Fruit fly (Drosophila melanogaster) whole organism, embryonic: ENCODE results near the gene Ipo9.
A peak's percentile ranks its signal among the peaks of the same experiment; 100 is the strongest.

Experiments
- Asciz ChIP-seq: fragments of 200-800 bp; sonication (Bioruptor generic); optimal IDR thresholded peaks from 2 replicates; lab custom pipeline; 2017; ENCODE audit warnings: missing biosample characterization, mild to moderate bottlenecking, missing genetic modification characterization, missing genetic modification reagents
- CG12744 ChIP-seq: fragments of 200-800 bp; sonication (Bioruptor generic); optimal IDR thresholded peaks from 2 replicates; lab custom pipeline; 2016; ENCODE audit warnings: missing biosample characterization, missing genetic modification characterization
- CG13287 ChIP-seq: fragments of 200-800 bp; sonication (Bioruptor generic); IDR thresholded peaks from 2 replicates; pipeline ENCODE4 v1.3.6; 2022; ENCODE audit warnings: missing biosample characterization, missing genetic modification characterization; ENCODE audit not compliant: partially characterized antibody
- CG13894 ChIP-seq: fragments of 200-800 bp; sonication (Bioruptor generic); optimal IDR thresholded peaks from 3 replicates; lab custom pipeline; 2018; ENCODE audit warnings: missing biosample characterization, mild to moderate bottlenecking, missing genetic modification characterization, moderate library complexity
- CG17359 ChIP-seq: fragments of 200-800 bp; sonication (Bioruptor generic); optimal IDR thresholded peaks from 3 replicates; lab custom pipeline; 2018; ENCODE audit warnings: missing biosample characterization, mild to moderate bottlenecking, missing genetic modification characterization, moderate library complexity
- CG17568 ChIP-seq: fragments of 200-800 bp; sonication (Bioruptor generic); optimal IDR thresholded peaks from 2 replicates; lab custom pipeline; 2018; ENCODE audit warnings: missing biosample characterization, mild to moderate bottlenecking, missing genetic modification characterization, moderate library complexity
- CG18011 ChIP-seq: fragments of 200-800 bp; sonication (Bioruptor generic); optimal IDR thresholded peaks from 2 replicates; lab custom pipeline; 2017; ENCODE audit warnings: missing biosample characterization, missing genetic modification characterization, mild to moderate bottlenecking, moderate library complexity, missing genotype
- CG30020 ChIP-seq: fragments of 200-800 bp; optimal IDR thresholded peaks from 2 replicates; lab custom pipeline; 2019; ENCODE audit warnings: missing biosample characterization, mild to moderate bottlenecking, missing genetic modification characterization, moderate library complexity
- CG3065 ChIP-seq: fragments of 200-800 bp; sonication (Bioruptor generic); optimal IDR thresholded peaks from 2 replicates; lab custom pipeline; 2016; ENCODE audit warnings: missing biosample characterization, missing genetic modification characterization
- CG31388 ChIP-seq: fragments of 200-800 bp; sonication (Bioruptor generic); optimal IDR thresholded peaks from 2 replicates; lab custom pipeline; 2016; ENCODE audit warnings: missing biosample characterization, missing genetic modification characterization
- CG32772 ChIP-seq: fragments of 200-800 bp; sonication (Bioruptor generic); IDR thresholded peaks from 2 replicates; pipeline ENCODE4 v1.3.6; 2022; ENCODE audit warnings: missing biosample characterization, missing genetic modification characterization
- CG4730 ChIP-seq: fragments of 200-800 bp; sonication (Bioruptor generic); IDR thresholded peaks from 2 replicates; pipeline ENCODE4 v1.3.6; 2022; ENCODE audit warnings: missing biosample characterization, missing genetic modification characterization
- CG5953 ChIP-seq: fragments of 200-800 bp; sonication (Bioruptor generic); IDR thresholded peaks from 2 replicates; pipeline ENCODE4 v1.3.6; 2022; ENCODE audit warnings: missing biosample characterization, missing genetic modification characterization
- CG7839 ChIP-seq: fragments of 200-800 bp; sonication (Bioruptor generic); optimal IDR thresholded peaks from 3 replicates; lab custom pipeline; 2018; ENCODE audit warnings: missing biosample characterization, mild to moderate bottlenecking, missing genetic modification characterization, moderate library complexity
- CG8765 ChIP-seq: fragments of 200-800 bp; sonication (Bioruptor generic); IDR thresholded peaks from 2 replicates; pipeline ENCODE4 v1.3.6; 2022; ENCODE audit warnings: missing biosample characterization, missing genetic modification characterization
- CG9609 ChIP-seq: fragments of 200-800 bp; sonication (Bioruptor generic); optimal IDR thresholded peaks from 3 replicates; lab custom pipeline; 2016; ENCODE audit warnings: missing biosample characterization, missing genetic modification characterization
- CG9817 ChIP-seq: fragments of 200-800 bp; sonication (Bioruptor generic); optimal IDR thresholded peaks from 2 replicates; lab custom pipeline; 2018; ENCODE audit warnings: missing biosample characterization, mild to moderate bottlenecking, missing genetic modification characterization, moderate library complexity
- Deaf1 ChIP-seq: fragments of 200-800 bp; optimal IDR thresholded peaks from 3 replicates; lab custom pipeline; 2019; ENCODE audit warnings: missing biosample characterization, mild to moderate bottlenecking, missing genetic modification characterization, moderate library complexity
- Dip3 ChIP-seq: fragments of 200-800 bp; sonication (Bioruptor generic); optimal IDR thresholded peaks from 3 replicates; lab custom pipeline; 2016; ENCODE audit warnings: missing biosample characterization, missing genetic modification characterization
- E2f2 ChIP-seq: fragments of 200-800 bp; sonication (Bioruptor generic); IDR thresholded peaks from 2 replicates; pipeline ENCODE4 v1.3.6; 2022; ENCODE audit warnings: missing biosample characterization, missing genetic modification characterization
- ERR ChIP-seq: fragments of 200-800 bp; sonication (Bioruptor generic); optimal IDR thresholded peaks from 2 replicates; lab custom pipeline; 2016; ENCODE audit warnings: missing biosample characterization, missing genetic modification characterization
- Fer2 ChIP-seq: fragments of 200-800 bp; sonication (Bioruptor generic); optimal IDR thresholded peaks from 2 replicates; lab custom pipeline; 2018; ENCODE audit warnings: missing biosample characterization, mild to moderate bottlenecking, missing genetic modification characterization, moderate library complexity
- H15 ChIP-seq: fragments of 200-800 bp; sonication (Bioruptor generic); IDR thresholded peaks from 3 replicates; pipeline ENCODE4 v1.3.6; 2022; ENCODE audit warnings: missing biosample characterization, missing genetic modification characterization
- H2.0 ChIP-seq: fragments of 200-800 bp; sonication (Bioruptor generic); IDR thresholded peaks from 2 replicates; pipeline ENCODE4 v1.3.6; 2022; ENCODE audit warnings: missing biosample characterization, missing genetic modification characterization
- Hey ChIP-seq: fragments of 200-800 bp; sonication (Bioruptor generic); optimal IDR thresholded peaks from 3 replicates; lab custom pipeline; 2018; ENCODE audit warnings: missing biosample characterization, mild to moderate bottlenecking, missing genetic modification characterization
- Hr3 ChIP-seq: fragments of 200-800 bp; sonication (Bioruptor generic); optimal IDR thresholded peaks from 3 replicates; lab custom pipeline; 2016; ENCODE audit warnings: missing biosample characterization, missing genetic modification characterization
- NC2β ChIP-seq: fragments of 200-800 bp; sonication (Bioruptor generic); optimal IDR thresholded peaks from 2 replicates; lab custom pipeline; 2016; ENCODE audit warnings: missing biosample characterization, missing genetic modification characterization
- NFAT ChIP-seq: fragments of 200-800 bp; sonication (Bioruptor generic); IDR thresholded peaks from 2 replicates; pipeline ENCODE4 v1.3.6; 2022; ENCODE audit warnings: missing biosample characterization, missing genetic modification characterization
- Nf-YB ChIP-seq: fragments of 200-800 bp; sonication (Bioruptor generic); optimal IDR thresholded peaks from 3 replicates; lab custom pipeline; 2019; ENCODE audit warnings: missing biosample characterization, mild to moderate bottlenecking, missing genetic modification characterization, moderate library complexity
- Optix ChIP-seq: fragments of 200-800 bp; sonication (Bioruptor generic); IDR thresholded peaks from 3 replicates; pipeline ENCODE4 v1.3.6; 2022; ENCODE audit warnings: missing biosample characterization, missing genetic modification characterization
- Rx ChIP-seq: fragments of 200-800 bp; sonication (Bioruptor generic); IDR thresholded peaks from 2 replicates; pipeline ENCODE4 v1.3.6; 2022; ENCODE audit warnings: missing biosample characterization, missing genetic modification characterization
- Sox100B ChIP-seq: fragments of 200-800 bp; sonication (Bioruptor generic); optimal IDR thresholded peaks from 3 replicates; lab custom pipeline; 2018; ENCODE audit warnings: missing biosample characterization, mild to moderate bottlenecking, missing genetic modification characterization
- aop ChIP-seq: fragments of 200-800 bp; sonication (Bioruptor generic); IDR thresholded peaks from 2 replicates; pipeline ENCODE4 v1.3.6; 2022; ENCODE audit warnings: missing biosample characterization, missing genetic modification characterization
- bab2 ChIP-seq: fragments of 200-800 bp; sonication (Bioruptor generic); optimal IDR thresholded peaks from 2 replicates; lab custom pipeline; 2016; ENCODE audit warnings: missing biosample characterization, missing genetic modification characterization
- btn ChIP-seq: fragments of 200-800 bp; sonication (Bioruptor generic); optimal IDR thresholded peaks from 2 replicates; lab custom pipeline; 2016; ENCODE audit warnings: missing biosample characterization, missing genetic modification characterization
- chm ChIP-seq: fragments of 200-800 bp; sonication (Bioruptor generic); IDR thresholded peaks from 2 replicates; pipeline ENCODE4 v1.3.6; 2022; ENCODE audit warnings: missing biosample characterization, missing genetic modification characterization
- crol ChIP-seq: fragments of 200-800 bp; sonication (Bioruptor generic); IDR thresholded peaks from 2 replicates; pipeline ENCODE4 v1.3.6; 2022; ENCODE audit warnings: missing biosample characterization, missing genetic modification characterization
- danr ChIP-seq: fragments of 200-800 bp; sonication (Bioruptor generic); IDR thresholded peaks from 2 replicates; pipeline ENCODE4 v1.3.6; 2022; ENCODE audit warnings: missing biosample characterization, missing genetic modification characterization
- dati ChIP-seq: fragments of 200-800 bp; sonication (Bioruptor generic); IDR thresholded peaks from 2 replicates; pipeline ENCODE4 v1.3.6; 2022; ENCODE audit warnings: missing biosample characterization, missing genetic modification characterization
- dysf ChIP-seq: fragments of 200-800 bp; sonication (Bioruptor generic); IDR thresholded peaks from 3 replicates; pipeline ENCODE4 v1.3.6; 2022; ENCODE audit warnings: missing biosample characterization, missing genetic modification characterization
- hkb ChIP-seq, 2 experiments: fragments of 200-800 bp in 1 of 2; fragments of >200 bp in 1 of 2; sonication (Bioruptor generic) in 1 of 2; IDR thresholded peaks in 1 of 2; optimal IDR thresholded peaks in 1 of 2; 2 replicates each; pipeline versions ENCODE4 v1.3.6 to Lab custom; 2017 to 2022; ENCODE audit warnings: missing biosample characterization in 1 of 2, missing genetic modification characterization in 1 of 2
- lab ChIP-seq: fragments of 200-800 bp; sonication (Bioruptor generic); optimal IDR thresholded peaks from 3 replicates; lab custom pipeline; 2017; ENCODE audit warnings: missing biosample characterization, missing genetic modification characterization, mild to moderate bottlenecking, moderate library complexity, missing genetic modification reagents
- lov ChIP-seq, 2 experiments: fragments of 200-800 bp in 1 of 2; fragments of >200 bp in 1 of 2; sonication (Bioruptor generic) in 1 of 2; IDR thresholded peaks in 1 of 2; optimal IDR thresholded peaks in 1 of 2; 2 replicates in 1 of 2; 3 replicates in 1 of 2; pipeline versions ENCODE4 v1.3.6 to Lab custom; 2017 to 2022; ENCODE audit warnings: missing biosample characterization in 1 of 2, missing genetic modification characterization in 1 of 2
- maf-S ChIP-seq: fragments of 200-800 bp; sonication (Bioruptor generic); optimal IDR thresholded peaks from 2 replicates; lab custom pipeline; 2016; ENCODE audit warnings: missing biosample characterization, missing genetic modification characterization
- pan ChIP-seq, 4 experiments: fragments of >200 bp in 3 of 4; fragments of 200-800 bp in 1 of 4; sonication (Bioruptor generic) in 1 of 4; optimal IDR thresholded peaks in 3 of 4; IDR thresholded peaks in 1 of 4; 2 replicates each; pipeline versions ENCODE4 v1.3.6 to Lab custom; 2017 to 2022; ENCODE audit warnings: missing biosample characterization in 2 of 4, missing genetic modification characterization in 2 of 4, mixed read lengths in 1 of 4
- scrt ChIP-seq: fragments of 200-800 bp; sonication (Bioruptor generic); optimal IDR thresholded peaks from 2 replicates; lab custom pipeline; 2018; ENCODE audit warnings: missing biosample characterization, mild to moderate bottlenecking, missing genetic modification characterization, moderate library complexity
- ttk ChIP-seq: fragments of 200-800 bp; sonication (Bioruptor generic); IDR thresholded peaks from 2 replicates; pipeline ENCODE4 v2.1.2; 2022; ENCODE audit warnings: missing biosample characterization, missing genetic modification characterization
- vfl ChIP-seq: fragments of 200-800 bp; sonication (Bioruptor generic); optimal IDR thresholded peaks from 2 replicates; lab custom pipeline; 2016; ENCODE audit warnings: missing biosample characterization, missing genetic modification characterization
- wdn ChIP-seq: fragments of 200-800 bp; sonication (Bioruptor generic); IDR thresholded peaks from 2 replicates; pipeline ENCODE4 v1.3.6; 2022; ENCODE audit warnings: missing biosample characterization, missing genetic modification characterization

Ipo9 gene

DNA sequence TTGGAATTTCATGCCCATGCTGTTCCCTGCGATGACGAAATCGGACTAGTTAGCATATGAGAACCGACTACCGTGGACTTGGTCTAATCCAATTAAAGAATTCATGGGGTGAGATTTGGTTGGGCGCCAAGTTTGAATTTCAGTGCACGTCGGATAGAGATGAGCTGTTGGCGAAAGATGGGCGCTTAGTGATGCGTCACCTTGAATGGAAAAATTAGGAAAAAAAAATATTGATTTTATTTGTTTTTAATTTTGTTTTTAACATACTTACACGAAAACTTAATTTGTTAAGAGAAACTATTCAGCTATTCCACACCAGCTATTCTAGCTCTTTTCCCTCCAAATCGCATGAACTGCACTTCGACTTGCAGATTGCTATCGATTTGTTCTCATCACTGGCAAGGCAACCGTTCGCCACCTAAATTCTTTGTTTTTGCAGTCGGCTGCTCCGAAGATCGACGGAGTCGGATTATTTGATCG is 9.4 kb downstream of the Ipo9 start, which contains the start of the genes ninaG and Sptz (continued):
- peak; percentile 76 for TF ChIP-seq btn (GFP tag; lab: Kevin White, UChicago)
- TF ChIP-seq Deaf1 (tag; lab: Kevin White, UChicago), result peak; percentile 82
- peak; percentile 95 for TF ChIP-seq ttk (GFP tag; lab: Robert Waterston, UW)
- TF ChIP-seq CG30020 (tag; lab: Kevin White, UChicago), result peak; percentile 75
- peak; percentile 93 for TF ChIP-seq E2f2 (GFP tag; lab: Robert Waterston, UW)
- peak; percentile 80 for TF ChIP-seq Asciz (GFP tag; lab: Kevin White, UChicago)
- peak; percentile 93 for TF ChIP-seq CG8765 (GFP tag; lab: Robert Waterston, UW)
- peak; percentile 89 for TF ChIP-seq CG31388 (GFP tag; lab: Kevin White, UChicago)
- peak; percentile 93 for TF ChIP-seq CG9817 (tag; lab: Kevin White, UChicago)
- TF ChIP-seq dysf (GFP tag; lab: Robert Waterston, UW), result peak; percentile 97
- TF ChIP-seq lov (optimal IDR thresholded peaks at IDR 0.05; lab: Kevin White, UChicago), result no peak
- peak; percentile 92 for TF ChIP-seq lov (GFP tag; IDR thresholded peaks at IDR 0.05; lab: Robert Waterston, UW)
- TF ChIP-seq CG3065 (GFP tag; lab: Kevin White, UChicago), result peak; percentile 91
- peak; percentile 84 for TF ChIP-seq Fer2
- TF ChIP-seq Rx (GFP tag; lab: Robert Waterston, UW), result peak; percentile 95
- TF ChIP-seq danr (GFP tag; lab: Robert Waterston, UW), result peak; percentile 88
- peak; percentile 95 for TF ChIP-seq CG9609 (GFP tag; lab: Kevin White, UChicago)
- TF ChIP-seq Dip3, result peak; percentile 96
- no peak for TF ChIP-seq scrt (GFP tag; lab: Kevin White, UChicago)
- TF ChIP-seq Hr3 (GFP tag; lab: Kevin White, UChicago), result peak; percentile 95
- TF ChIP-seq CG18011, result peak; percentile 78
- peak; percentile 96 for TF ChIP-seq CG32772 (GFP tag; lab: Robert Waterston, UW)
- TF ChIP-seq vfl (GFP tag; lab: Kevin White, UChicago), result peak; percentile 95
- TF ChIP-seq pan (optimal IDR thresholded peaks at IDR 0.05; lab: Kevin White, UChicago), result no peak
- TF ChIP-seq pan (GFP tag; optimal IDR thresholded peaks at IDR 0.05 in 1 of 2, IDR thresholded peaks at IDR 0.05 in 1 of 2), result peak in 1 of 2 experiments; percentile 95
- TF ChIP-seq H2.0 (GFP tag; lab: Robert Waterston, UW), result peak; percentile 95
- TF ChIP-seq CG4730, result peak; percentile 95
- TF ChIP-seq dati, result peak; percentile 71
- peak; percentile 96 for TF ChIP-seq bab2 (GFP tag; lab: Kevin White, UChicago)
- peak; percentile 94 for TF ChIP-seq lab (GFP tag; lab: Kevin White, UChicago)
- TF ChIP-seq Nf-YB (GFP tag; lab: Kevin White, UChicago), result peak; percentile 65
- peak; percentile 50; the same call in 1 of the 2 replicates for TF ChIP-seq crol
- TF ChIP-seq chm, result peak; percentile 80
- TF ChIP-seq CG7839 (tag; lab: Kevin White, UChicago), result peak; percentile 92
- TF ChIP-seq wdn (GFP tag; lab: Robert Waterston, UW), result peak; percentile 83
- TF ChIP-seq Sox100B, result no peak
- TF ChIP-seq CG17359 (tag; lab: Kevin White, UChicago), result peak; percentile 92
- TF ChIP-seq hkb (optimal IDR thresholded peaks at IDR 0.05; lab: Kevin White, UChicago), result peak; percentile 51
- TF ChIP-seq hkb (GFP tag; IDR thresholded peaks at IDR 0.05; lab: Robert Waterston, UW), result peak; percentile 94
- peak; percentile 80 for TF ChIP-seq Hey (tag; lab: Kevin White, UChicago)
- peak; percentile 87 for TF ChIP-seq CG5953 (GFP tag; lab: Robert Waterston, UW)
- TF ChIP-seq CG13894 (tag; lab: Kevin White, UChicago), result no peak
- TF ChIP-seq H15 (GFP tag; lab: Robert Waterston, UW), result peak; percentile 95
- peak; percentile 96 for TF ChIP-seq Optix (GFP tag; lab: Robert Waterston, UW)
- peak; percentile 64 for TF ChIP-seq CG13287 (GFP tag; lab: Robert Waterston, UW)
- TF ChIP-seq NC2β (GFP tag; lab: Kevin White, UChicago), result peak; percentile 89
- TF ChIP-seq CG12744 (GFP tag; lab: Kevin White, UChicago), result peak; percentile 92
- peak; percentile 88 for TF ChIP-seq NFAT (GFP tag; lab: Robert Waterston, UW)
- TF ChIP-seq aop (GFP tag; lab: Robert Waterston, UW), result peak; percentile 78; the same call in 1 of the 2 replicates
- TF ChIP-seq ERR, result peak; percentile 89
- TF ChIP-seq maf-S (GFP tag; lab: Kevin White, UChicago), result peak; percentile 92
- no peak for TF ChIP-seq CG17568 (GFP tag; lab: Kevin White, UChicago)
